Fruit fly (Drosophila melanogaster): ENCODE data around the gene Cyfip.
A peak's percentile ranks its signal among the peaks of the same experiment; 100 is the strongest.

Gene Cyfip

DNA sequence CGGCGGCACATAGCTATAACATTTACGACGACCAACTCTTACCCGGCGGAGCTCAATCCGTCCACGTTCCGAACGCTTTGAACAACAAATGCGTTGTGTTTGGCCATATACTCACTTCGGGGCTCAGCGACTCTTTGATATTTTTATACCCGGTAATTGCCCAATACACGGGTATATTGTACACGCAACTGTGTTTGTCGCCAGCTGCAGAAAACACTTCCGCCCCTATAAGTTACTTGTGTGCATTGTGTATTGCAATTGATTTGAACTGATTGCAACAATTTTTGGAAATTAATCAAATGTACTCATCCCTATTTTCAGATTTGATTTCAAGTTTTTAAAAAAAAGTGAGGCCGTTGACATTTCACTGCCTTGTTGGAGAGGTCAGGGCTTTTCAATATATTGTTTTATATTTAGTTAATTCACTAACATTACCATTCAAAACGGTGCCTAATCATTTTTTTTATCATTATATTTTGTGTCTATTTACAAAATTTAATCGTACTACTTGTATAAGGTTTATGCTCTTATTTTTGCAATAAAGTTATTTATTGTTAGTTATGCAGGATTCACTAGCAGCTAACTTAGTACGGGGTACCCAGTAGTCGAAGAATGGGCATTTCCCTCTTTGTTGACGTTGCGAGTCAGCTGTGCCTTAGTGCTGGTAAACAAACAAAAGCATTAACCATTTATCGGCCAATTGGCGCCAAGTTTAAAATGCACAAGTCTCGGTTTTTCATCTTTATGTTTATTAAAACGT lies 10.0 kb downstream of the Cyfip start, which contains the start of gene Nagk:
Nagk (minus strand) TSS at position 331 of the 760 bp plus-strand sequence.
- TF ChIP-seq svp (GFP tag) (peak; percentile 92), Sox15 (GFP tag; optimal IDR thresholded peaks at IDR 0.05) (peak; percentile 40), ss (GFP tag; optimal IDR thresholded peaks at IDR 0.05) (no peak), esn (GFP tag; optimal IDR thresholded peaks at IDR 0.05) (peak; percentile 89), spab (GFP tag; optimal IDR thresholded peaks at IDR 0.05) (no peak), dac (GFP tag; optimal IDR thresholded peaks at IDR 0.05) (peak; percentile 33), CG6808 (GFP tag; optimal IDR thresholded peaks at IDR 0.05) (no peak), fkh (GFP tag; optimal IDR thresholded peaks at IDR 0.05) (peak; percentile 79), CG8319 (GFP tag; optimal IDR thresholded peaks at IDR 0.05) (peak; percentile 34), fd59A (GFP tag; optimal IDR thresholded peaks at IDR 0.05) (peak; percentile 55), CG8632 (GFP tag; optimal IDR thresholded peaks at IDR 0.05) (peak; percentile 67), CG11762 (GFP tag; optimal IDR thresholded peaks at IDR 0.05; ENCODE audit: insufficient read depth) (peak; percentile 46), net (GFP tag; optimal IDR thresholded peaks at IDR 0.05) (peak; percentile 68), pdm3 (GFP tag; optimal IDR thresholded peaks at IDR 0.05) (no peak), CG10669 (GFP tag; optimal IDR thresholded peaks at IDR 0.05) (no peak), CG1621 (tag; optimal IDR thresholded peaks at IDR 0.05) (no peak), acj6 (GFP tag; optimal IDR thresholded peaks at IDR 0.05) (peak; percentile 75), Hr4 (GFP tag; optimal IDR thresholded peaks at IDR 0.05) (no peak), CG6163 (GFP tag; IDR thresholded peaks at IDR 0.05) (peak; percentile 22; the same call in 1 of the 3 replicates), vri (GFP tag; optimal IDR thresholded peaks at IDR 0.05) (no peak), cyc (GFP tag; optimal IDR thresholded peaks at IDR 0.05) (peak; percentile 67), achi (GFP tag; optimal IDR thresholded peaks at IDR 0.05) (peak; percentile 67), salr (GFP tag; optimal IDR thresholded peaks at IDR 0.05) (no peak), Eip75B (GFP tag; optimal IDR thresholded peaks at IDR 0.05) (peak; percentile 72), Smox (GFP tag; optimal IDR thresholded peaks at IDR 0.05) (no peak), CG6792 (GFP tag; optimal IDR thresholded peaks at IDR 0.05) (peak; percentile 63), CG11294 (GFP tag; IDR thresholded peaks at IDR 0.05) (no peak; the same call in 1 of the 2 replicates), Sox102F (GFP tag; optimal IDR thresholded peaks at IDR 0.05) (no peak), Gug (GFP tag; IDR thresholded peaks at IDR 0.05) (no peak), Ets21C (GFP tag; optimal IDR thresholded peaks at IDR 0.05) (peak; percentile 55), CG8119 (GFP tag; IDR thresholded peaks at IDR 0.05) (no peak), CG7368 (GFP tag; optimal IDR thresholded peaks at IDR 0.05) (peak; percentile 50), CG3919 (GFP tag; optimal IDR thresholded peaks at IDR 0.05) (peak; percentile 76), CG4318 (GFP tag; optimal IDR thresholded peaks at IDR 0.05) (no peak), CG34406 (GFP tag; optimal IDR thresholded peaks at IDR 0.05) (peak; percentile 64), Hr39 (GFP tag; optimal IDR thresholded peaks at IDR 0.05) (peak; percentile 58), CG11902 (GFP tag; optimal IDR thresholded peaks at IDR 0.05) (peak; percentile 39), CG31627 (GFP tag; optimal IDR thresholded peaks at IDR 0.05) (peak; percentile 67), CG6276 (GFP tag; optimal IDR thresholded peaks at IDR 0.05) (no peak), Eip78C (GFP tag) (peak; percentile 95), CG9139 (GFP tag; optimal IDR thresholded peaks at IDR 0.05) (no peak), CG10631 (GFP tag; optimal IDR thresholded peaks at IDR 0.05) (no peak), Sox14 (GFP tag; optimal IDR thresholded peaks at IDR 0.05) (peak; percentile 83), Hr38 (GFP tag; optimal IDR thresholded peaks at IDR 0.05) (no peak), topi (GFP tag; optimal IDR thresholded peaks at IDR 0.05) (peak; percentile 82), OdsH (GFP tag; optimal IDR thresholded peaks at IDR 0.05) (peak; percentile 69), Blimp-1 (GFP tag; optimal IDR thresholded peaks at IDR 0.05) (no peak), lz (GFP tag; optimal IDR thresholded peaks at IDR 0.05) (peak; percentile 81), dsx (GFP tag; optimal IDR thresholded peaks at IDR 0.05; ENCODE audit: poor library complexity, severe bottlenecking) (peak; percentile 4), Lpt (GFP tag; optimal IDR thresholded peaks at IDR 0.05) (peak; percentile 29), Eip93F (GFP tag; optimal IDR thresholded peaks at IDR 0.05) (no peak)
